Worm (Caenorhabditis elegans) whole organism, mixed stage, embryonic: Measurements from ENCODE around the gene ears-2.

Source experiments
- ces-1 ChIP-seq: fragments of 150-350 bp; optimal IDR thresholded peaks from 2 replicates; lab custom pipeline; 2014; ENCODE audit warnings: missing biosample characterization, missing genetic modification reagents, missing genetic modification characterization
- lin-13 ChIP-seq: fragments of 150-350 bp; optimal IDR thresholded peaks from 2 replicates; lab custom pipeline; 2014; ENCODE audit warnings: missing biosample characterization, missing genetic modification characterization
- mab-5 ChIP-seq: fragments of 150-350 bp; optimal IDR thresholded peaks from 2 replicates; lab custom pipeline; 2014; ENCODE audit warnings: missing biosample characterization, missing genetic modification characterization
- unc-39 ChIP-seq: fragments of 150-350 bp; optimal IDR thresholded peaks from 2 replicates; lab custom pipeline; 2014; ENCODE audit warnings: missing biosample characterization, missing genetic modification characterization

ce11 chrIV:393409-393930 lies 3.2 kb upstream of the ears-2 start, which contains the start of the genes T07A9.15 and nog-1:
- TF ChIP-seq unc-39 = no peak
- TF ChIP-seq ces-1 = peak; percentile 67
- no peak for TF ChIP-seq mab-5
- TF ChIP-seq lin-13 (tag; lab: Kevin White, UChicago) = peak; percentile 13
